Fruit fly (Drosophila melanogaster) whole organism, embryonic: Measurements from ENCODE around the gene dgt2.

Source experiments
- CG10321 ChIP-seq: fragments of 200-800 bp; sonication (Bioruptor generic); IDR thresholded peaks from 2 replicates; pipeline ENCODE4 v1.3.6; 2022; ENCODE audit warnings: missing biosample characterization, missing genetic modification characterization
- CG10431 ChIP-seq: fragments of 200-800 bp; sonication (Bioruptor generic); optimal IDR thresholded peaks from 3 replicates; lab custom pipeline; 2018; ENCODE audit warnings: missing biosample characterization, mild to moderate bottlenecking, missing genetic modification characterization
- CG10654 ChIP-seq: fragments of 200-800 bp; sonication (Bioruptor generic); optimal IDR thresholded peaks from 2 replicates; lab custom pipeline; 2016; ENCODE audit warnings: missing biosample characterization, missing genetic modification characterization
- CG13894 ChIP-seq: fragments of 200-800 bp; sonication (Bioruptor generic); optimal IDR thresholded peaks from 3 replicates; lab custom pipeline; 2018; ENCODE audit warnings: missing biosample characterization, mild to moderate bottlenecking, missing genetic modification characterization, moderate library complexity
- CG14710 ChIP-seq: fragments of 200-800 bp; sonication (Bioruptor generic); optimal IDR thresholded peaks from 3 replicates; lab custom pipeline; 2019; ENCODE audit warnings: missing biosample characterization, mild to moderate bottlenecking, missing genetic modification characterization, moderate library complexity
- CG1832 ChIP-seq: fragments of 200-800 bp; sonication (Bioruptor generic); optimal IDR thresholded peaks from 2 replicates; lab custom pipeline; 2017; ENCODE audit warnings: missing biosample characterization, mild to moderate bottlenecking, missing genetic modification characterization, inconsistent platforms
- CG2712 ChIP-seq: fragments of 200-800 bp; optimal IDR thresholded peaks from 3 replicates; lab custom pipeline; 2019; ENCODE audit warnings: missing biosample characterization, mild to moderate bottlenecking, missing genetic modification characterization, moderate library complexity
- CG34224 ChIP-seq: fragments of 200-800 bp; sonication (Bioruptor generic); IDR thresholded peaks from 3 replicates; pipeline ENCODE4 v1.3.6; 2022; ENCODE audit warnings: missing biosample characterization, missing genetic modification characterization; ENCODE audit not compliant: partially characterized antibody
- CG4820 ChIP-seq: fragments of 200-800 bp; sonication (Bioruptor generic); optimal IDR thresholded peaks from 3 replicates; lab custom pipeline; 2016; ENCODE audit warnings: missing biosample characterization, missing genetic modification characterization
- CG6175 ChIP-seq: fragments of 200-800 bp; sonication (Bioruptor generic); IDR thresholded peaks from 3 replicates; pipeline ENCODE4 v1.3.6; 2022; ENCODE audit warnings: missing biosample characterization, missing genetic modification characterization
- CG6272 ChIP-seq: fragments of 200-800 bp; sonication (Bioruptor generic); IDR thresholded peaks from 2 replicates; pipeline ENCODE4 v1.3.6; 2022; ENCODE audit warnings: missing biosample characterization, missing genetic modification characterization
- CG8388 ChIP-seq: fragments of 200-800 bp; sonication (Bioruptor generic); optimal IDR thresholded peaks from 2 replicates; lab custom pipeline; 2019; ENCODE audit warnings: missing biosample characterization, mild to moderate bottlenecking, missing genetic modification characterization, moderate library complexity
- Chrac-16 ChIP-seq: fragments of 200-800 bp; sonication (Bioruptor generic); optimal IDR thresholded peaks from 3 replicates; lab custom pipeline; 2016; ENCODE audit warnings: missing biosample characterization, missing genetic modification characterization
- D19A ChIP-seq: fragments of 200-800 bp; optimal IDR thresholded peaks from 3 replicates; lab custom pipeline; 2019; ENCODE audit warnings: missing biosample characterization, mild to moderate bottlenecking, missing genetic modification characterization, moderate library complexity
- Drgx ChIP-seq: fragments of 200-800 bp; sonication (Bioruptor generic); IDR thresholded peaks from 2 replicates; pipeline ENCODE4 v1.3.6; 2022; ENCODE audit warnings: missing biosample characterization, missing genetic modification characterization
- Eip74EF ChIP-seq, 2 experiments: fragments of 200-800 bp in 1 of 2; fragments of >200 bp in 1 of 2; sonication (Bioruptor generic) in 1 of 2; optimal IDR thresholded peaks; 2 replicates each; lab custom pipeline; 2017 to 2019; ENCODE audit warnings: missing biosample characterization in 2 of 2, missing genetic modification characterization in 2 of 2, mild to moderate bottlenecking in 1 of 2, moderate library complexity in 1 of 2
- GATAe ChIP-seq: fragments of 200-800 bp; sonication (Bioruptor generic); conservative IDR thresholded peaks from 2 replicates; pipeline ENCODE4 v1.3.6; 2022; ENCODE audit warnings: missing biosample characterization, missing genetic modification characterization
- Hmx ChIP-seq: fragments of 200-800 bp; sonication (Bioruptor generic); optimal IDR thresholded peaks from 2 replicates; lab custom pipeline; 2016; ENCODE audit warnings: missing biosample characterization, missing genetic modification characterization
- Jarid2 ChIP-seq: fragments of 200-800 bp; sonication (Bioruptor generic); optimal IDR thresholded peaks from 3 replicates; lab custom pipeline; 2017; ENCODE audit warnings: mild to moderate bottlenecking, missing biosample characterization, missing genetic modification reagents, missing genetic modification characterization
- Opbp ChIP-seq: fragments of 200-800 bp; sonication (Bioruptor generic); IDR thresholded peaks from 3 replicates; pipeline ENCODE4 v1.3.6; 2022; ENCODE audit warnings: missing biosample characterization, missing genetic modification characterization; ENCODE audit not compliant: partially characterized antibody
- Ptx1 ChIP-seq: fragments of 200-800 bp; sonication (Bioruptor generic); IDR thresholded peaks from 2 replicates; pipeline ENCODE4 v1.3.6; 2022; ENCODE audit warnings: missing biosample characterization, missing genetic modification characterization
- Trl ChIP-seq, 3 experiments: fragments of >200 bp in 2 of 3; fragments of 200-800 bp in 1 of 3; sonication (Bioruptor generic) in 1 of 3; optimal IDR thresholded peaks; 2 replicates in 1 of 3; 3 replicates in 2 of 3; lab custom pipeline; 2016 to 2017; ENCODE audit warnings: missing biosample characterization in 1 of 3, missing genetic modification characterization in 1 of 3
- al ChIP-seq: fragments of 200-800 bp; sonication (Bioruptor generic); IDR thresholded peaks from 2 replicates; pipeline ENCODE4 v1.3.6; 2022; ENCODE audit warnings: missing biosample characterization, missing genetic modification characterization
- cad ChIP-seq: fragments of >200 bp; optimal IDR thresholded peaks from 2 replicates; lab custom pipeline; 2017; ENCODE audit warnings: missing biosample characterization, missing genetic modification characterization
- cg ChIP-seq: fragments of 200-800 bp; sonication (Bioruptor generic); optimal IDR thresholded peaks from 3 replicates; lab custom pipeline; 2019; ENCODE audit warnings: missing biosample characterization, mild to moderate bottlenecking, missing genetic modification characterization, moderate library complexity
- chn ChIP-seq: fragments of 200-800 bp; sonication (Bioruptor generic); optimal IDR thresholded peaks from 2 replicates; lab custom pipeline; 2016; ENCODE audit warnings: missing biosample characterization, missing genetic modification characterization
- corto ChIP-seq: fragments of 200-800 bp; sonication (Bioruptor generic); optimal IDR thresholded peaks from 2 replicates; lab custom pipeline; 2016; ENCODE audit warnings: missing biosample characterization, mild to moderate bottlenecking, missing genetic modification characterization, moderate library complexity
- croc ChIP-seq: fragments of 200-800 bp; sonication (Bioruptor generic); conservative IDR thresholded peaks from 3 replicates; pipeline ENCODE4 v1.3.6; 2022; ENCODE audit warnings: missing biosample characterization, missing genetic modification characterization
- cwo ChIP-seq: fragments of 200-800 bp; sonication (Bioruptor generic); optimal IDR thresholded peaks from 3 replicates; lab custom pipeline; 2017; ENCODE audit warnings: missing biosample characterization, missing genetic modification characterization, mild to moderate bottlenecking, moderate library complexity, missing genetic modification reagents
- dmrt11E ChIP-seq: fragments of 200-800 bp; sonication (Bioruptor generic); optimal IDR thresholded peaks from 3 replicates; lab custom pipeline; 2018; ENCODE audit warnings: missing biosample characterization, mild to moderate bottlenecking, missing genetic modification characterization, moderate library complexity
- eve ChIP-seq, 2 experiments: fragments of >200 bp; optimal IDR thresholded peaks; 2 replicates each; lab custom pipeline; 2017; ENCODE audit warnings: missing biosample characterization in 2 of 2, missing genetic modification characterization in 2 of 2
- hkb ChIP-seq, 2 experiments: fragments of 200-800 bp in 1 of 2; fragments of >200 bp in 1 of 2; sonication (Bioruptor generic) in 1 of 2; IDR thresholded peaks in 1 of 2; optimal IDR thresholded peaks in 1 of 2; 2 replicates each; pipeline versions ENCODE4 v1.3.6 to Lab custom; 2017 to 2022; ENCODE audit warnings: missing biosample characterization in 1 of 2, missing genetic modification characterization in 1 of 2
- knrl ChIP-seq: fragments of 200-800 bp; sonication (Bioruptor generic); IDR thresholded peaks from 3 replicates; pipeline ENCODE4 v1.3.6; 2022; ENCODE audit warnings: missing biosample characterization, missing genetic modification characterization; ENCODE audit not compliant: partially characterized antibody
- pita ChIP-seq: fragments of 200-800 bp; sonication (Bioruptor generic); optimal IDR thresholded peaks from 2 replicates; lab custom pipeline; 2017; ENCODE audit warnings: missing biosample characterization, mild to moderate bottlenecking, missing genetic modification characterization
- pros ChIP-seq: fragments of 200-800 bp; sonication (Bioruptor generic); optimal IDR thresholded peaks from 3 replicates; lab custom pipeline; 2019; ENCODE audit warnings: missing biosample characterization, mild to moderate bottlenecking, missing genetic modification characterization, moderate library complexity
- sens ChIP-seq: fragments of 200-800 bp; sonication (Bioruptor generic); peaks from one replicate; lab custom pipeline; 2016; ENCODE audit warnings: missing biosample characterization, missing genetic modification characterization
- slp2 ChIP-seq: fragments of 200-800 bp; sonication (Bioruptor generic); optimal IDR thresholded peaks from 2 replicates; lab custom pipeline; 2016; ENCODE audit warnings: missing biosample characterization, missing genetic modification characterization
- sqz ChIP-seq: fragments of 200-800 bp; sonication (Bioruptor generic); optimal IDR thresholded peaks from 3 replicates; lab custom pipeline; 2018; ENCODE audit warnings: missing biosample characterization, mild to moderate bottlenecking, missing genetic modification characterization
- stc ChIP-seq: fragments of 200-800 bp; sonication (Bioruptor generic); IDR thresholded peaks from 2 replicates; pipeline ENCODE4 v1.3.6; 2022; ENCODE audit warnings: missing biosample characterization, missing genetic modification characterization
- ttk ChIP-seq: fragments of 200-800 bp; sonication (Bioruptor generic); IDR thresholded peaks from 2 replicates; pipeline ENCODE4 v2.1.2; 2022; ENCODE audit warnings: missing biosample characterization, missing genetic modification characterization
- vfl ChIP-seq: fragments of 200-800 bp; sonication (Bioruptor generic); optimal IDR thresholded peaks from 2 replicates; lab custom pipeline; 2016; ENCODE audit warnings: missing biosample characterization, missing genetic modification characterization
- vvl ChIP-seq: fragments of 200-800 bp; sonication (Bioruptor generic); IDR thresholded peaks from 2 replicates; pipeline ENCODE4 v1.3.6; 2022; ENCODE audit warnings: missing biosample characterization, missing genetic modification characterization
- z ChIP-seq: fragments of 200-800 bp; sonication (Bioruptor generic); IDR thresholded peaks from 3 replicates; pipeline ENCODE4 v1.3.6; 2022; ENCODE audit warnings: missing biosample characterization, missing genetic modification characterization
- zen ChIP-seq: fragments of 200-800 bp; sonication (Bioruptor generic); optimal IDR thresholded peaks from 3 replicates; lab custom pipeline; 2018; ENCODE audit warnings: missing biosample characterization, mild to moderate bottlenecking, missing genetic modification characterization, moderate library complexity

dgt2 gene

DNA sequence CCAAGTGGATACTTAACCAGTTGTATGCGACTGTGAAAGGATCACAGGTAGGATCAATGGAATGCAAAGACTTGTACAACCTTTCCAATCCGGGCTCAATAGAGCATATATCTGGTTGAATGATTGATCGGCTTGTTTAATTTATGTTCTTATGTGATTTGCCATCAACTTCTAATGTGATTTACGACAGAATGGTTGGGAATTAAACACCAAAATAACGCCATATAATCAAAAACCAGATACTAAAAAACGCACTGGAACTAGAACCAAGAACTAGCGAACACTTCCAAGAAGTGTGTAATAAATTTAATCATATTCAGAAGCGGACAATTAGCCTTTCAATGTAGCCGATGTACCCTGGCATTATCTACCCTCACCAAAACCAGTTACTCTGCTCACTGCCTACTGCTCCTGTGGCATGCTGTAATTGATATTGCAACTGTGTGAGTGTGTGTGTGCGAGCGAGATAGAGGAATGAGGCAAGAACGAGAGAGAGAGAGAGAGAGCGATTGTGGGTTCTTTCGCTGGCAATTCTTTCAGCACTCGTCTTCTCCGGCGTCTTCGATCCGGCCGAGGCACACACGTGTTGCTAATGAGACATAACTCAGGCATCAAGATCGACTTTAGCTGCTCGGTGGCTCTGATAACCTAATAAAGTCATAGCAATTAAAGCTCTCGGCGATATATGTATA lies 21.0 kb upstream of the dgt2 start:
- TF ChIP-seq CG2712 (tag; lab: Kevin White, UChicago): no peak
- TF ChIP-seq ttk: no peak
- TF ChIP-seq sens (GFP tag; lab: Kevin White, UChicago): peak; percentile 45
- TF ChIP-seq dmrt11E (tag; lab: Kevin White, UChicago): no peak
- TF ChIP-seq Hmx (GFP tag; lab: Kevin White, UChicago): no peak
- TF ChIP-seq cwo (GFP tag; lab: Kevin White, UChicago): peak; percentile 1
- no peak for TF ChIP-seq stc (GFP tag; lab: Robert Waterston, UW)
- TF ChIP-seq Trl (optimal IDR thresholded peaks at IDR 0.05; lab: Kevin White, UChicago): peak in 1 of 2 experiments; percentile 21
- no peak for TF ChIP-seq Trl (GFP tag; optimal IDR thresholded peaks at IDR 0.05; lab: Kevin White, UChicago)
- no peak for TF ChIP-seq Opbp (GFP tag; lab: Robert Waterston, UW)
- TF ChIP-seq CG1832: peak; percentile 66
- TF ChIP-seq CG6175: peak; percentile 69; the same call in 1 of the 3 replicates
- no peak for TF ChIP-seq sqz (GFP tag; lab: Kevin White, UChicago)
- TF ChIP-seq pita (GFP tag; lab: Kevin White, UChicago): no peak
- peak; percentile 10 for TF ChIP-seq pros (GFP tag; lab: Kevin White, UChicago)
- peak; percentile 47 for TF ChIP-seq cg (GFP tag; lab: Kevin White, UChicago)
- peak; percentile 40 for TF ChIP-seq cad (GFP tag; lab: Kevin White, UChicago)
- no peak for TF ChIP-seq CG34224
- TF ChIP-seq zen (tag; lab: Kevin White, UChicago): peak; percentile 59
- TF ChIP-seq D19A: peak; percentile 80
- no peak for TF ChIP-seq CG8388

DNA sequence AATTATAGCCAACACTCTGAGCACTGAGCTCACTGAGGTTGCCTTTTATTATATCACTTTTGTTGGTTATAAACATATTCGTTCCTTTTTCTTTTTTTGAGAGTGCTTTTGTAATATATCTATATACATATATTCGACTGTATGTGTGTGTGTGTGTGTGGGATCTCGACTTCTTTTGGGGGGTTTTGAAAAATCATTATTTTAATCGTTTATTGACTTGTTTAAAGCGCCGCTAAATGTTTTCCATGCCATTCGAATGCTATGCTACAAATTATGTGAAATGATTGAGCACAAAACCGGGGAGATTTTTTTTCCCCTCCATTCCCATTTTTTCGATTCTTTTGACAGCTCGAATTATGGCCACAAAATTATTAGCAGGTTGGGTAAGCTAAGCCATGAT lies 20.3 kb upstream of the dgt2 start:
- TF ChIP-seq CG13894 (tag; lab: Kevin White, UChicago) (peak; percentile 53), CG14710 (no peak)

DNA sequence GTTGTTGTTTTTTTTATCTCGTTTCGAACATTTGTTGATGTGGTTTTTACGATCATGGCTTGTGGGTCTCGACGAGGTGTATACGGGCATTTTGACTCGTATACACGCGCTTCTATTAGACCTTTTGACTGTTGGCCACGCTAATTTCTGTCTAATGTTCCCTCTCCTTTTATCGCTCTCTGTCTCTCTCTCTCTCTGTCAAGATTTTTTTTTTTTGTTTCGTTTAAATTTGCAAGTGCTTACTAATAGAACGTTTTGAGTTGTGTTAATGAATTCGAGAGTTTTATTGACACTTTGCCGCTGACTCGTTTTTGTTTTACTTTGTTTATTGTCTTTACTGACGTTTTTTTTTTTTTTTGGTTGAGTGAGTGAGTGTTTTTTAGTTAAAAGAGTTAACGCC lies 19.4 kb upstream of the dgt2 start:
- TF ChIP-seq CG4820 (peak; percentile 9), z (GFP tag; lab: Robert Waterston, UW) (peak; percentile 69; the same call in 2 of the 3 replicates), eve (GFP tag; optimal IDR thresholded peaks at IDR 0.05; lab: Kevin White, UChicago) (peak in 1 of 2 experiments; percentile 76), Jarid2 (GFP tag; lab: Kevin White, UChicago) (no peak), vfl (GFP tag; lab: Kevin White, UChicago) (no peak), sens (GFP tag; lab: Kevin White, UChicago) (peak; percentile 75)
- TF ChIP-seq, all 482 proteins: peak for 4

DNA sequence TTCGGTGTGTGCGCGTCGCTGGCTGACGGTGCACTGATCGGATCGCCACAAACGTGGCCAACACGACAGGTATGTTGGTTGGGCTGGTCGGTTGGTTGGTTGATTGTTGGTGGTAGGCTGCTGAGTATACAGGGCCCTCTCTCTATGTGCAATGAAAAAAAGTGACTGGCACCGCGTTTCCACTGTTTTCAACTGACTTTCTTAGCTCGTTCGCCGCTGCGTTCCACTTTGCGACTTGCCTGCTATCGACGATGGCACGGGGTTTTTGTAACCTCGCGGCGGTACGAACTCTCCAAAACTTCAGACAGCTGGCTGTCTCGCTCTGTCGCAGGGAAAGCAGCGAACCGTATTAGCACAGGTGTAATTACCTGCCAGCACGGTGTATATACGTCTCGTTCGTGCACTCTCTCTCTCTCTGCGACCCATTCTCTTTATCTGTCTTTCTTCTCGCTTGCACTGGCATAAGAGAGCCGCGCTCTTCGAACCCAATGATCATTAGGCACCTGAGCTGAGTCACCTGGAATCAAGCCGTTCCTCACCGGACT lies 18.8 kb upstream of the dgt2 start:
- TF ChIP-seq croc (GFP tag; lab: Robert Waterston, UW) (no peak), Drgx (GFP tag; lab: Robert Waterston, UW) (0 out of 2 replicates have a peak, but pooled peaks have one; percentile 18), Chrac-16 (no peak), CG1832 (peak; percentile 92), GATAe (GFP tag; lab: Robert Waterston, UW) (peak; percentile 54; the same call in 1 of the 2 replicates), corto (GFP tag; lab: Kevin White, UChicago) (no peak), al (GFP tag; lab: Robert Waterston, UW) (no peak), vvl (GFP tag; lab: Robert Waterston, UW) (peak; percentile 56; the same call in 1 of the 2 replicates), CG6272 (GFP tag; lab: Robert Waterston, UW) (no peak), CG10321 (GFP tag; lab: Robert Waterston, UW) (peak; percentile 97), hkb (optimal IDR thresholded peaks at IDR 0.05; lab: Kevin White, UChicago) (no peak), hkb (GFP tag; IDR thresholded peaks at IDR 0.05; lab: Robert Waterston, UW) (peak; percentile 45; the same call in 1 of the 2 replicates), CG10654 (GFP tag; lab: Kevin White, UChicago) (no peak), CG10431 (no peak), knrl (GFP tag; lab: Robert Waterston, UW) (peak; percentile 43; the same call in 1 of the 3 replicates), Eip74EF (GFP tag; optimal IDR thresholded peaks at IDR 0.05; lab: Kevin White, UChicago) (no peak), Ptx1 (GFP tag; lab: Robert Waterston, UW) (0 out of 2 replicates have a peak, but pooled peaks have one; percentile 34), CG4820 (no peak), slp2 (GFP tag; lab: Kevin White, UChicago) (no peak), chn (peak; percentile 17)
